Worm (Caenorhabditis elegans) whole organism, L4/young adult: ENCODE data around the gene C12D5.3.

ENCODE experiments used
- W03F9.2 ChIP-seq: fragments of 150-350 bp; optimal IDR thresholded peaks from 2 replicates; lab custom pipeline; 2014; ENCODE audit warnings: missing biosample characterization, missing genetic modification characterization
- him-1 ChIP-seq: sonication (generic microtip); optimal IDR thresholded peaks from 2 replicates; lab custom pipeline; 2016; ENCODE audit warnings: missing genotype, missing genetic modification reagents, missing genetic modification characterization, missing compliant biosample characterization

DNA sequence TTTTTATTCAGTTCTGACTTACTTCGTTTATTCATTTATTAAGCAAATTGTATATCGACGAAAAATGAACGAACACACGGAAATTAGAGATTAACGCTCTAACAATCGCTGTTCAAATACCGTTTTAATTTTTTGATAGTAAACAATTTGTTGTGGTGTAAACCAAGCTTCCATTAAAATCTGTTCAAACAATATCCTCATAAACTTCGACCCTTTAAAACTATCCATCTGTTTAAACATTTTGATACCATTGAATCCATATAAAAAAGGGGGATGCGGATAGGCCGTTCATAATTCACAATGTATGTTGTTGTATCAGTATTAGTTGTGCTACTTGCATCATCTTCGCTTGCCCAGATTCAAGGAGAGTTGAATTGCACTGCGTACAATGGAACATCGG, 49.5 kb upstream of the C12D5.3 start, which contains the start of gene F07C4.6:
- TF ChIP-seq W03F9.2 (tag; lab: Kevin White, UChicago) (no peak), him-1 (tag; lab: Kevin White, UChicago) (no peak)
